Worm (Caenorhabditis elegans): ENCODE data around the gene F58D12.1.
A peak's percentile ranks its signal among the peaks of the same experiment; 100 is the strongest.

Gene F58D12.1

ce11 chrV:14004342-14004741, 45.0 kb upstream of the F58D12.1 start (continued):
- no peak for TF ChIP-seq ama-1 (optimal IDR thresholded peaks at IDR 0.05)
- no peak for TF ChIP-seq peb-1 (tag; optimal IDR thresholded peaks at IDR 0.05)
- no peak for TF ChIP-seq nhr-23 (tag; optimal IDR thresholded peaks at IDR 0.05)
- no peak for TF ChIP-seq nhr-21 (tag; optimal IDR thresholded peaks at IDR 0.05)
- no peak for TF ChIP-seq nhr-77 (tag; optimal IDR thresholded peaks at IDR 0.05)
- no peak for TF ChIP-seq ztf-1 (GFP tag; conservative IDR thresholded peaks at IDR 0.05)
- TF ChIP-seq ceh-16 (tag; optimal IDR thresholded peaks at IDR 0.05), result no peak
- no peak for TF ChIP-seq crh-2 (tag; optimal IDR thresholded peaks at IDR 0.05)
- no peak for TF ChIP-seq elt-3 (tag; optimal IDR thresholded peaks at IDR 0.05)
- peak; percentile 30 for TF ChIP-seq nhr-129 (tag; optimal IDR thresholded peaks at IDR 0.05)
- TF ChIP-seq R02D3.7 (tag; optimal IDR thresholded peaks at IDR 0.05), result no peak
- TF ChIP-seq blmp-1 (tag; optimal IDR thresholded peaks at IDR 0.05; ENCODE audit: insufficient read depth), result no peak

ce11 chrV:14005812-14006211, 43.6 kb upstream of the F58D12.1 start, which contains the start of gene ric-7:
Gene ric-7 (minus strand): TSS chrV:14005912.
- TF ChIP-seq crh-2 (tag; optimal IDR thresholded peaks at IDR 0.05), result no peak

ce11 chrV:14006819-14007218, 42.6 kb upstream of the F58D12.1 start:
- TF ChIP-seq unc-55 (GFP tag; optimal IDR thresholded peaks at IDR 0.05), result peak; percentile 85
- peak; percentile 46 for TF ChIP-seq C34F6.9 (tag; optimal IDR thresholded peaks at IDR 0.05)
- TF ChIP-seq lin-39 (tag; optimal IDR thresholded peaks at IDR 0.05), result no peak
- no peak for TF ChIP-seq skn-1 (tag; optimal IDR thresholded peaks at IDR 0.05)
- TF ChIP-seq ceh-82 (tag; optimal IDR thresholded peaks at IDR 0.05), result no peak
- TF ChIP-seq ZK546.5 (tag; optimal IDR thresholded peaks at IDR 0.05), result no peak
- TF ChIP-seq nhr-129 (tag; optimal IDR thresholded peaks at IDR 0.05), result peak; percentile 13
- peak in 1 of 2 experiments; percentile 22 for TF ChIP-seq lsy-2 (tag; optimal IDR thresholded peaks at IDR 0.05)
- TF ChIP-seq ama-1 (optimal IDR thresholded peaks at IDR 0.05), result no peak
- no peak for TF ChIP-seq Y55F3AM.14 (GFP tag; optimal IDR thresholded peaks at IDR 0.05)
- TF ChIP-seq sma-9 (GFP tag; optimal IDR thresholded peaks at IDR 0.05), result peak; percentile 8
- TF ChIP-seq sma-9 (tag; optimal IDR thresholded peaks at IDR 0.05), result no peak
- peak; percentile 5 for TF ChIP-seq lin-11 (tag; optimal IDR thresholded peaks at IDR 0.05)

- TF ChIP-seq aly-2 (tag; optimal IDR thresholded peaks at IDR 0.05) (no peak), crh-2 (tag; optimal IDR thresholded peaks at IDR 0.05) (peak; percentile 28), ama-1 (optimal IDR thresholded peaks at IDR 0.05) (peak; percentile 18), nhr-10 (tag; optimal IDR thresholded peaks at IDR 0.05) (no peak), fos-1 (tag; optimal IDR thresholded peaks at IDR 0.05) (peak; percentile 22), sma-3 (GFP tag; optimal IDR thresholded peaks at IDR 0.05) (peak; percentile 19), lsy-2 (tag; optimal IDR thresholded peaks at IDR 0.05) (peak in 1 of 2 experiments; percentile 45), mbf-1 (tag; optimal IDR thresholded peaks at IDR 0.05) (no peak), sma-9 (GFP tag; optimal IDR thresholded peaks at IDR 0.05) (peak; percentile 16), sma-9 (tag; optimal IDR thresholded peaks at IDR 0.05) (no peak), nhr-129 (tag; optimal IDR thresholded peaks at IDR 0.05) (peak; percentile 64)
These were observed 41.0 kb upstream of the F58D12.1 start for ce11 chrV:14008353-14008859.

ce11 chrV:14010021-14010420, 39.4 kb upstream of the F58D12.1 start:
- no peak for TF ChIP-seq aly-2 (tag; optimal IDR thresholded peaks at IDR 0.05)
- no peak for TF ChIP-seq Y55F3AM.14 (GFP tag; optimal IDR thresholded peaks at IDR 0.05)
- no peak for TF ChIP-seq sma-9 (GFP tag; optimal IDR thresholded peaks at IDR 0.05)
- no peak for TF ChIP-seq sma-9 (tag; optimal IDR thresholded peaks at IDR 0.05)
- TF ChIP-seq snpc-4 (tag; optimal IDR thresholded peaks at IDR 0.05), result no peak
- TF ChIP-seq zag-1 (tag; optimal IDR thresholded peaks at IDR 0.05), result no peak
- TF ChIP-seq ceh-16 (tag; optimal IDR thresholded peaks at IDR 0.05), result no peak
- no peak for TF ChIP-seq crh-2 (tag; optimal IDR thresholded peaks at IDR 0.05)
- TF ChIP-seq nhr-10 (tag; optimal IDR thresholded peaks at IDR 0.05), result no peak

ce11 chrV:14011427-14011826, 37.9 kb upstream of the F58D12.1 start:
- TF ChIP-seq lin-39 (tag; optimal IDR thresholded peaks at IDR 0.05), result no peak
- no peak for TF ChIP-seq unc-62 (GFP tag; optimal IDR thresholded peaks at IDR 0.05)
- TF ChIP-seq snpc-4 (tag; optimal IDR thresholded peaks at IDR 0.05), result no peak
- no peak for TF ChIP-seq crh-2 (tag; optimal IDR thresholded peaks at IDR 0.05)
- TF ChIP-seq nhr-6 (tag; optimal IDR thresholded peaks at IDR 0.05), result no peak
- no peak for TF ChIP-seq zag-1 (tag; optimal IDR thresholded peaks at IDR 0.05)
- no peak for TF ChIP-seq peb-1 (tag; optimal IDR thresholded peaks at IDR 0.05)
- no peak for TF ChIP-seq mbf-1 (tag; optimal IDR thresholded peaks at IDR 0.05)
- no peak for TF ChIP-seq nhr-12 (tag; optimal IDR thresholded peaks at IDR 0.05)
- no peak for TF ChIP-seq aly-2 (tag; optimal IDR thresholded peaks at IDR 0.05)
